Fruit fly (Drosophila melanogaster) whole organism, adult: ENCODE data around the gene Ugt316A1.

ENCODE experiments used
- CG11617 ChIP-seq: fragments of 200-800 bp; sonication (Bioruptor generic); optimal IDR thresholded peaks from 2 replicates; lab custom pipeline; 2017; ENCODE audit warnings: mild to moderate bottlenecking, missing biosample characterization, missing genetic modification reagents, missing genetic modification characterization
- CG12768 ChIP-seq: fragments of 200-800 bp; sonication (Bioruptor generic); optimal IDR thresholded peaks from 2 replicates; lab custom pipeline; 2017; ENCODE audit warnings: missing biosample characterization, missing genetic modification characterization, mild to moderate bottlenecking, moderate library complexity, missing genetic modification reagents
- CG14711 ChIP-seq: fragments of 200-800 bp; sonication (Bioruptor generic); optimal IDR thresholded peaks from 2 replicates; lab custom pipeline; 2018; ENCODE audit warnings: missing biosample characterization, mild to moderate bottlenecking, missing genetic modification characterization, moderate library complexity
- CG1620 ChIP-seq: fragments of 200-800 bp; sonication (Bioruptor generic); optimal IDR thresholded peaks from 2 replicates; lab custom pipeline; 2016; ENCODE audit warnings: missing biosample characterization, missing genetic modification characterization
- CG33017 ChIP-seq: fragments of 200-800 bp; sonication (Bioruptor generic); optimal IDR thresholded peaks from 2 replicates; lab custom pipeline; 2018; ENCODE audit warnings: missing biosample characterization, mild to moderate bottlenecking, missing genetic modification characterization, moderate library complexity
- CG5204 ChIP-seq: fragments of 200-800 bp; sonication (Bioruptor generic); optimal IDR thresholded peaks from 2 replicates; lab custom pipeline; 2016; ENCODE audit warnings: missing biosample characterization, missing genetic modification characterization
- CG7045 ChIP-seq: fragments of 200-800 bp; sonication (Bioruptor generic); optimal IDR thresholded peaks from 2 replicates; lab custom pipeline; 2017; ENCODE audit warnings: missing biosample characterization, mild to moderate bottlenecking, missing genetic modification characterization
- CG7101 ChIP-seq: fragments of 200-800 bp; sonication (Bioruptor generic); optimal IDR thresholded peaks from 2 replicates; lab custom pipeline; 2018; ENCODE audit warnings: missing biosample characterization, mild to moderate bottlenecking, missing genetic modification characterization, moderate library complexity
- Clk ChIP-seq: fragments of 200-800 bp; sonication (Bioruptor generic); optimal IDR thresholded peaks from 2 replicates; lab custom pipeline; 2017; ENCODE audit warnings: missing biosample characterization, missing genetic modification characterization
- Crg-1 ChIP-seq: fragments of 200-800 bp; sonication (Bioruptor generic); optimal IDR thresholded peaks from 2 replicates; lab custom pipeline; 2016; ENCODE audit warnings: missing biosample characterization, missing genetic modification characterization
- Hr96 ChIP-seq: fragments of 200-800 bp; sonication (Bioruptor generic); optimal IDR thresholded peaks from 2 replicates; lab custom pipeline; 2016; ENCODE audit warnings: missing biosample characterization, missing genetic modification characterization
- Mnt ChIP-seq: fragments of 200-800 bp; sonication (Bioruptor generic); optimal IDR thresholded peaks from 2 replicates; lab custom pipeline; 2016; ENCODE audit warnings: missing biosample characterization, mild to moderate bottlenecking, missing genetic modification characterization
- bab1 ChIP-seq: fragments of 200-800 bp; sonication (Bioruptor generic); optimal IDR thresholded peaks from 3 replicates; lab custom pipeline; 2019; ENCODE audit warnings: missing biosample characterization, mild to moderate bottlenecking, missing genetic modification characterization, moderate library complexity
- cic ChIP-seq: fragments of 200-800 bp; sonication (Bioruptor generic); optimal IDR thresholded peaks from 2 replicates; lab custom pipeline; 2017; ENCODE audit warnings: missing biosample characterization, mild to moderate bottlenecking, missing genetic modification characterization, moderate library complexity
- cnc ChIP-seq, 2 experiments: fragments of >200 bp; optimal IDR thresholded peaks; 2 replicates each; lab custom pipeline; 2017
- kay ChIP-seq: fragments of 200-800 bp; sonication (Bioruptor generic); peaks from one replicate; lab custom pipeline; 2016; ENCODE audit warnings: missing biosample characterization, missing genetic modification characterization, borderline replicate concordance
- ovo ChIP-seq: fragments of 200-800 bp; sonication (Bioruptor generic); optimal IDR thresholded peaks from 2 replicates; lab custom pipeline; 2016; ENCODE audit warnings: missing biosample characterization, missing genetic modification characterization
- pad ChIP-seq: fragments of 200-800 bp; sonication (Bioruptor generic); optimal IDR thresholded peaks from 3 replicates; lab custom pipeline; 2017; ENCODE audit warnings: missing biosample characterization, missing genetic modification characterization, mild to moderate bottlenecking, moderate library complexity, missing genetic modification reagents
- tj ChIP-seq: fragments of 200-800 bp; sonication (Bioruptor generic); optimal IDR thresholded peaks from 3 replicates; lab custom pipeline; 2017; ENCODE audit warnings: missing biosample characterization, mild to moderate bottlenecking, missing genetic modification characterization, moderate library complexity
- toe ChIP-seq: fragments of 200-800 bp; sonication (Bioruptor generic); optimal IDR thresholded peaks from 2 replicates; lab custom pipeline; 2016; ENCODE audit warnings: missing biosample characterization, missing genetic modification characterization

Ugt316A1 gene

DNA sequence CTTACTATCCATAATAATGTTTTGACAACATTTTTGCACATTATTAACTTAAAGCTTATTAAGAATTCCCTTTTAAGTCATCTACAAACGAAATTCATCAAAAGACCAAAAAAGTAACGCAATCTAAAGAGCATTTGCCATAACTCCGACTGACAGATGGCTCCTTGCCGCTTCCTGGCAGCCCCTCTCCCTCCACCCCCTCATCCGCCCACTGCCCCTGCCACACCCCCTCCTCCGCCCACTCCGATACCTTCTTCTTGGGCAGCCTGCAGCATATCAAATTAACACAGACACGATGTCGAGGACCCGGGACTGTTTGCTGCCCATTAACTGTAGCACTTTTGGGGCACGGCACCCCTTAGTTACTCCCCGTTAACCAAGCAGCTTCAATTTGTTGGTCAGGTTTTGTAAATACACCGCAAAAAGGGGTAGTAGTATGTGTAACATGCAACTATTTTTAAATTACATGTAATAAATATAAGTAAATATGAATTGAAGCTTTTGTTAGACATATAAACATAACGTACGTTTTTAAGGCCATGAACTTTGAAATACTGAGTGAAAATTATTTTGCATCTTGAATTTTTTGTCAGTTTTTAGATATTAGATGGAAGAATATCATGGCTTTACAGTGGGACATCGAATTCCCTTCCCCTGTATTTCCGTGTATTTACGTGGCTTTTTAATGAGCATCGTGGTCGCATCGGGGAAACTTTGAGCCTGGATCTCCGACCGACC, 27.3 kb downstream of the Ugt316A1 start:
- TF ChIP-seq CG14711 (tag; lab: Kevin White, UChicago) = no peak

DNA sequence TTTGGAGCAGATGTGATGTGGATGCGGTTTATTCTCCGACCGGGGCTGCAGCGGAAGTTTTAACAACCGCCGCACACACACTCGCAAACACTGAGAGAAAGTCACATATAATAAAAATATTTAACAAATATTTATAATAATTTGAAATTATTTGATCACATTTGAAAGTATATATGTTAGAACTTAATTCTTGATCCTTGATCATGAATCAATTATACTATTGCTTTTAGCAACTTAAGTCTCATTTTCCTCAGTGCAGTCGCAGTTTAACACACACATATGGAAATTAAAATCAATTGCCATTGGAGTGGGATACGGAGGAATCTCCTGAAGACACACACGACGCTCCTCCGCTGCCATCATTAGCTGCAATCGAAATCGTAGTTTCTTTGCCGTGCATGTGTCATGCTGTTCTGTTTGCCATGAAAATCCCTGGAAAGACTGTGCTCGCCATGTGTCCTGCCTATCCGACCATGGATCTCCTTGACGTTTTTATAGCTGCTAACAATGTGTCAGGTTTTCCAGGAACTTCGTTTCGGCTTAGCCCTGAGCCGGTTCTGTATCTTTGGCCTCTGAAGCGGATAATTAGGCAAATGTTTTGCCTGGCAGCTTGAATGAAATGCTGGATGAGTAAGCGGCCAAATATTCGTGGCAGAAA, 29.3 kb downstream of the Ugt316A1 start:
- TF ChIP-seq Crg-1 (GFP tag; lab: Kevin White, UChicago) (no peak), Mnt (GFP tag; lab: Kevin White, UChicago) (no peak), ovo (GFP tag; lab: Kevin White, UChicago) (no peak), CG7045 (no peak), CG33017 (tag; lab: Kevin White, UChicago) (no peak), Clk (GFP tag; lab: Kevin White, UChicago) (no peak), toe (no peak), tj (no peak), CG12768 (GFP tag; lab: Kevin White, UChicago) (no peak), CG1620 (GFP tag; lab: Kevin White, UChicago) (no peak)

DNA sequence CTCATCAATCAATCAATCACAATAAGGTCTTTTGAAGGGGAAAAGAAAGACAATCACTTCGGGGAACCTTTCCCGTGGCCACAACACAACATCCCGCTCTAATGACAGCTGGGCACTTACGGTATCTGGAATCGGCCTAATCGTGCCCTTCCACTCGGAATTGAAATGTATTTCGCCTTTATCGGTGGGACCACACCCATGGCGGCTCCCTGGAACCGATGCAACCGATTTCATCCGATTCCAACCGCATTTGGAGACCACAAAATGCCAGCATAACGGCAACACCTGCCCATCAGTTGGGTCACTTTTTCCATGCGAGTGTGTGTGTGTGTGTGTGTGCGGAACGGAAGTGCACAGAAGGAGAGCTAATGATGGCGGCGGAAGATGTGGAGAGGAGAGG, 29.9 kb downstream of the Ugt316A1 start:
- TF ChIP-seq pad (GFP tag; lab: Kevin White, UChicago) (no peak), CG11617 (GFP tag; lab: Kevin White, UChicago) (no peak), cic (GFP tag; lab: Kevin White, UChicago) (no peak), CG7045 (no peak), toe (no peak), kay (GFP tag; lab: Kevin White, UChicago) (no peak), Mnt (GFP tag; lab: Kevin White, UChicago) (no peak), CG12768 (GFP tag; lab: Kevin White, UChicago) (no peak), cnc (optimal IDR thresholded peaks at IDR 0.05; lab: Kevin White, UChicago) (no peak), Hr96 (GFP tag; lab: Kevin White, UChicago) (no peak), bab1 (GFP tag; lab: Kevin White, UChicago) (no peak)

DNA sequence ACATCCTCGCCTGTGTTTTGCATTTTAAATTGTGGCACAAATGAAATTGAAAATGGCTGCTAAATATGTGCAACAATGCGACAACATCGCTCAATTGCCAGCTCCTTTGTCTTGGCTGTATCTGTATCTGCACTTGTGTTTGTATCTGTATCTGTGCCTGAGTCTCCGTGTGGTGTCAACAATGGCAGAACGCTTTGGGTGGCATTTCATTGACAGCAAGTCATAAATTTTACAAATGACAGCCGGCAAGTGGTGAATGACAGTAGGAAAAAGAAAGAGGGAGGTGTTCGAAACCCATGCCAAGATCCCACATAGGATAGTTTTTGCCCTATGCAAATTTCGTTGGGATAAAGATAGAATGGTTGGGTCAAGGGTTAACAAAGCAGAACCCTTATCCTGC, 30.8 kb downstream of the Ugt316A1 start:
- TF ChIP-seq ovo (GFP tag; lab: Kevin White, UChicago) = no peak

- TF ChIP-seq CG5204 (GFP tag; lab: Kevin White, UChicago) (no peak), CG1620 (GFP tag; lab: Kevin White, UChicago) (no peak), CG7045 (no peak), Mnt (GFP tag; lab: Kevin White, UChicago) (no peak), CG11617 (GFP tag; lab: Kevin White, UChicago) (no peak), Clk (GFP tag; lab: Kevin White, UChicago) (no peak), kay (GFP tag; lab: Kevin White, UChicago) (no peak), CG33017 (tag; lab: Kevin White, UChicago) (no peak), tj (no peak), CG7101 (tag; lab: Kevin White, UChicago) (no peak), cic (GFP tag; lab: Kevin White, UChicago) (no peak)
Measured at dm6 chr3L:19027172-19027571, 35.4 kb downstream of the Ugt316A1 start.

- TF ChIP-seq pad (GFP tag; lab: Kevin White, UChicago) (no peak), Clk (GFP tag; lab: Kevin White, UChicago) (no peak), CG7101 (tag; lab: Kevin White, UChicago) (no peak), CG5204 (GFP tag; lab: Kevin White, UChicago) (no peak), cnc (optimal IDR thresholded peaks at IDR 0.05; lab: Kevin White, UChicago) (no peak), ovo (GFP tag; lab: Kevin White, UChicago) (no peak), CG1620 (GFP tag; lab: Kevin White, UChicago) (no peak), Mnt (GFP tag; lab: Kevin White, UChicago) (no peak), tj (no peak), cic (GFP tag; lab: Kevin White, UChicago) (no peak), kay (GFP tag; lab: Kevin White, UChicago) (no peak), CG7045 (no peak), CG33017 (tag; lab: Kevin White, UChicago) (no peak), toe (no peak), Hr96 (GFP tag; lab: Kevin White, UChicago) (no peak), bab1 (GFP tag; lab: Kevin White, UChicago) (no peak), CG14711 (tag; lab: Kevin White, UChicago) (no peak), CG11617 (GFP tag; lab: Kevin White, UChicago) (no peak), CG12768 (GFP tag; lab: Kevin White, UChicago) (no peak)
Measured at dm6 chr3L:19024800-19025199, 37.8 kb downstream of the Ugt316A1 start.

dm6 chr3L:19021701-19022100, 40.9 kb downstream of the Ugt316A1 start:
- TF ChIP-seq bab1 (GFP tag; lab: Kevin White, UChicago) = no peak
- TF ChIP-seq Hr96 (GFP tag; lab: Kevin White, UChicago) = no peak
- no peak for TF ChIP-seq Clk (GFP tag; lab: Kevin White, UChicago)
